Worm (Caenorhabditis elegans) whole organism, mixed stage, embryonic: ENCODE data around the gene acl-6.

Experiments used
- M03D4.4 ChIP-seq: sonication (generic microtip); optimal IDR thresholded peaks from 2 replicates; lab custom pipeline; 2017; ENCODE audit warnings: mild to moderate bottlenecking, missing genetic modification characterization, missing compliant biosample characterization
- bed-3 ChIP-seq: fragments of 200-800 bp; sonication (Bioruptor generic); optimal IDR thresholded peaks from 3 replicates; lab custom pipeline; 2018; ENCODE audit warnings: mild to moderate bottlenecking, missing genetic modification characterization, moderate library complexity, missing compliant biosample characterization
- ceh-39 ChIP-seq: fragments of 150-350 bp; optimal IDR thresholded peaks from 2 replicates; lab custom pipeline; 2014; ENCODE audit warnings: missing biosample characterization, missing genetic modification characterization
- ceh-43 ChIP-seq: fragments of 200-800 bp; sonication (Bioruptor generic); optimal IDR thresholded peaks from 2 replicates; lab custom pipeline; 2018; ENCODE audit warnings: mild to moderate bottlenecking, missing genetic modification characterization, moderate library complexity, missing compliant biosample characterization
- ceh-83 ChIP-seq: fragments of 200-800 bp; sonication (Bioruptor generic); optimal IDR thresholded peaks from 2 replicates; lab custom pipeline; 2018; ENCODE audit warnings: mild to moderate bottlenecking, missing genetic modification characterization, missing compliant biosample characterization
- cnd-1 ChIP-seq: fragments of 200-800 bp; sonication (Bioruptor generic); optimal IDR thresholded peaks from 2 replicates; lab custom pipeline; 2018; ENCODE audit warnings: mild to moderate bottlenecking, missing genetic modification characterization, missing compliant biosample characterization
- drap-1 ChIP-seq: fragments of 200-800 bp; sonication (Bioruptor generic); optimal IDR thresholded peaks from 3 replicates; lab custom pipeline; 2018; ENCODE audit warnings: mild to moderate bottlenecking, missing genetic modification characterization, missing compliant biosample characterization
- elt-1 ChIP-seq: sonication (generic microtip); optimal IDR thresholded peaks from 2 replicates; lab custom pipeline; 2017; ENCODE audit warnings: missing genetic modification characterization, mild to moderate bottlenecking, missing compliant biosample characterization, antibody characterized with exemption, moderate library complexity, borderline replicate concordance; ENCODE audit not compliant: insufficient read depth
- elt-3 ChIP-seq: fragments of 150-350 bp; optimal IDR thresholded peaks from 2 replicates; lab custom pipeline; 2014; ENCODE audit warnings: missing biosample characterization, missing genetic modification characterization
- flh-1 ChIP-seq: fragments of 200-800 bp; sonication (Bioruptor generic); optimal IDR thresholded peaks from 2 replicates; lab custom pipeline; 2018; ENCODE audit warnings: mild to moderate bottlenecking, missing genetic modification characterization, moderate library complexity, missing compliant biosample characterization
- ham-2 ChIP-seq: fragments of 200-800 bp; sonication (Bioruptor generic); optimal IDR thresholded peaks from 2 replicates; lab custom pipeline; 2018; ENCODE audit warnings: mild to moderate bottlenecking, missing genetic modification characterization, missing compliant biosample characterization
- hlh-1 ChIP-seq: fragments of 150-350 bp; optimal IDR thresholded peaks from 2 replicates; lab custom pipeline; 2014; ENCODE audit warnings: missing biosample characterization, missing genetic modification reagents, missing genetic modification characterization
- lin-13 ChIP-seq: fragments of 150-350 bp; optimal IDR thresholded peaks from 2 replicates; lab custom pipeline; 2014; ENCODE audit warnings: missing biosample characterization, missing genetic modification characterization
- lin-32 ChIP-seq: fragments of 200-800 bp; sonication (Bioruptor generic); optimal IDR thresholded peaks from 2 replicates; lab custom pipeline; 2018; ENCODE audit warnings: mild to moderate bottlenecking, missing genetic modification characterization, missing compliant biosample characterization
- lsy-2 ChIP-seq: fragments of 150-350 bp; optimal IDR thresholded peaks from 2 replicates; lab custom pipeline; 2014; ENCODE audit warnings: missing biosample characterization, missing genetic modification characterization
- mab-5 ChIP-seq: fragments of 150-350 bp; optimal IDR thresholded peaks from 2 replicates; lab custom pipeline; 2014; ENCODE audit warnings: missing biosample characterization, missing genetic modification characterization
- mep-1 ChIP-seq: fragments of 150-350 bp; optimal IDR thresholded peaks from 2 replicates; lab custom pipeline; 2017; ENCODE audit warnings: missing biosample characterization, missing genetic modification reagents, missing genetic modification characterization, inconsistent platforms
- mls-2 ChIP-seq: sonication (generic microtip); optimal IDR thresholded peaks from 2 replicates; lab custom pipeline; 2016; ENCODE audit warnings: mild to moderate bottlenecking, missing genetic modification characterization, moderate library complexity, missing compliant biosample characterization
- nhr-12 ChIP-seq: fragments of 150-350 bp; optimal IDR thresholded peaks from 2 replicates; lab custom pipeline; 2014; ENCODE audit warnings: missing biosample characterization, missing genetic modification characterization
- nhr-2 ChIP-seq: fragments of 150-350 bp; optimal IDR thresholded peaks from 2 replicates; lab custom pipeline; 2014; ENCODE audit warnings: missing biosample characterization, missing genetic modification characterization
- nhr-237 ChIP-seq: fragments of 150-350 bp; optimal IDR thresholded peaks from 2 replicates; lab custom pipeline; 2014; ENCODE audit warnings: missing biosample characterization, missing genetic modification characterization
- nhr-28 ChIP-seq: fragments of 150-350 bp; optimal IDR thresholded peaks from 2 replicates; lab custom pipeline; 2014; ENCODE audit warnings: missing biosample characterization, missing genetic modification characterization
- nhr-76 ChIP-seq: sonication (generic microtip); optimal IDR thresholded peaks from 2 replicates; lab custom pipeline; 2017; ENCODE audit warnings: missing biosample characterization, missing genetic modification characterization
- sem-2 ChIP-seq: fragments of 200-800 bp; sonication (Bioruptor generic); optimal IDR thresholded peaks from 2 replicates; lab custom pipeline; 2018; ENCODE audit warnings: mild to moderate bottlenecking, missing genetic modification characterization, missing compliant biosample characterization
- snpc-4 ChIP-seq: fragments of 150-350 bp; optimal IDR thresholded peaks from 2 replicates; lab custom pipeline; 2014; ENCODE audit warnings: missing biosample characterization, missing genetic modification characterization
- sptf-1 ChIP-seq: sonication (generic microtip); optimal IDR thresholded peaks from 2 replicates; lab custom pipeline; 2017; ENCODE audit warnings: mild to moderate bottlenecking, missing genetic modification characterization, moderate library complexity, missing compliant biosample characterization
- tbx-8 ChIP-seq: fragments of 200-800 bp; sonication (Bioruptor generic); optimal IDR thresholded peaks from 2 replicates; lab custom pipeline; 2018; ENCODE audit warnings: mild to moderate bottlenecking, missing genetic modification characterization, moderate library complexity, missing compliant biosample characterization
- unc-120 ChIP-seq: sonication (generic microtip); optimal IDR thresholded peaks from 2 replicates; lab custom pipeline; 2017; ENCODE audit warnings: missing genetic modification characterization, missing compliant biosample characterization; ENCODE audit not compliant: poor library complexity, severe bottlenecking
- unc-39 ChIP-seq: fragments of 150-350 bp; optimal IDR thresholded peaks from 2 replicates; lab custom pipeline; 2014; ENCODE audit warnings: missing biosample characterization, missing genetic modification characterization
- unc-62 ChIP-seq: fragments of 150-350 bp; optimal IDR thresholded peaks from 2 replicates; lab custom pipeline; 2014; ENCODE audit warnings: missing biosample characterization, missing genetic modification reagents, missing genetic modification characterization
- zip-8 ChIP-seq: fragments of 150-350 bp; optimal IDR thresholded peaks from 2 replicates; lab custom pipeline; 2014; ENCODE audit warnings: missing biosample characterization, missing genetic modification characterization
- ztf-11 ChIP-seq: fragments of 150-350 bp; optimal IDR thresholded peaks from 2 replicates; lab custom pipeline; 2014; ENCODE audit warnings: missing biosample characterization, missing genetic modification characterization

Gene acl-6

ce11 chrV:5444037-5444436 lies 10.9 kb downstream of the acl-6 start:
- TF ChIP-seq nhr-12 (tag; lab: Kevin White, UChicago) (no peak), mls-2 (tag; lab: Kevin White, UChicago) (no peak), nhr-237 (tag; lab: Kevin White, UChicago) (no peak), elt-1 (tag; lab: Kevin White, UChicago) (no peak), snpc-4 (tag; lab: Kevin White, UChicago) (no peak), hlh-1 (no peak), lsy-2 (tag; lab: Kevin White, UChicago) (no peak)
- TF ChIP-seq, all 35 proteins: peak for 0

ce11 chrV:5445839-5446238 lies 12.7 kb downstream of the acl-6 start, which contains the start of gene F08F3.1:
Gene F08F3.1, plus strand, starts transcription at chrV:5446139.
- no peak for TF ChIP-seq mep-1
- no peak for TF ChIP-seq nhr-76
- TF ChIP-seq mls-2 (tag; lab: Kevin White, UChicago): no peak
- TF ChIP-seq bed-3 (GFP tag; lab: Kevin White, UChicago): no peak
- no peak for TF ChIP-seq unc-120

- no peak for TF ChIP-seq sem-2
- TF ChIP-seq nhr-28 (tag; lab: Kevin White, UChicago): no peak
- no peak for TF ChIP-seq nhr-237 (tag; lab: Kevin White, UChicago)
- no peak for TF ChIP-seq unc-62 (GFP tag; lab: Kevin White, UChicago)
- no peak for TF ChIP-seq unc-39 (tag; lab: Kevin White, UChicago)
- TF ChIP-seq lin-13: no peak
- TF ChIP-seq tbx-8 (GFP tag; lab: Kevin White, UChicago): no peak
- no peak for TF ChIP-seq drap-1 (GFP tag; lab: Kevin White, UChicago)
Observed at ce11 chrV:5447057-5447456, 13.9 kb downstream of the acl-6 start.

ce11 chrV:5450742-5451141 lies 17.6 kb downstream of the acl-6 start:
- TF ChIP-seq elt-3 (tag; lab: Kevin White, UChicago) (no peak), nhr-12 (tag; lab: Kevin White, UChicago) (no peak), nhr-2 (tag; lab: Kevin White, UChicago) (no peak), ceh-39 (no peak), hlh-1 (no peak), cnd-1 (tag; lab: Kevin White, UChicago) (no peak), bed-3 (GFP tag; lab: Kevin White, UChicago) (no peak), M03D4.4 (tag; lab: Kevin White, UChicago) (no peak), nhr-237 (tag; lab: Kevin White, UChicago) (no peak), unc-39 (tag; lab: Kevin White, UChicago) (no peak), zip-8 (tag; lab: Kevin White, UChicago) (no peak), lin-32 (no peak), sptf-1 (no peak), elt-1 (tag; lab: Kevin White, UChicago) (no peak), flh-1 (GFP tag; lab: Kevin White, UChicago) (no peak), nhr-28 (tag; lab: Kevin White, UChicago) (no peak), ceh-43 (GFP tag; lab: Kevin White, UChicago) (no peak), ham-2 (GFP tag; lab: Kevin White, UChicago) (no peak)
- TF ChIP-seq, all 35 proteins: peak for 0

- TF ChIP-seq ceh-83 (GFP tag; lab: Kevin White, UChicago): no peak
- no peak for TF ChIP-seq mab-5 (tag; lab: Kevin White, UChicago)
- TF ChIP-seq ztf-11 (tag; lab: Kevin White, UChicago): no peak
- TF ChIP-seq sem-2: no peak
- TF ChIP-seq nhr-12 (tag; lab: Kevin White, UChicago): no peak
- TF ChIP-seq lin-32: no peak
- no peak for TF ChIP-seq nhr-28 (tag; lab: Kevin White, UChicago)
Observed at ce11 chrV:5453615-5454014, 20.4 kb downstream of the acl-6 start, which contains the start of gene glc-3. Gene glc-3, minus strand, starts transcription at chrV:5453715.
